Worm (Caenorhabditis elegans) whole organism, L3 larva: Measurements from ENCODE around the gene C06C3.7.

ENCODE experiments used
- nhr-12 ChIP-seq: fragments of 150-350 bp; optimal IDR thresholded peaks from 2 replicates; lab custom pipeline; 2014; ENCODE audit warnings: missing biosample characterization, missing genetic modification characterization
- nhr-237 ChIP-seq: fragments of 150-350 bp; optimal IDR thresholded peaks from 2 replicates; lab custom pipeline; 2014; ENCODE audit warnings: missing biosample characterization, missing genetic modification characterization
- nhr-28 ChIP-seq: fragments of 150-350 bp; optimal IDR thresholded peaks from 2 replicates; lab custom pipeline; 2014; ENCODE audit warnings: missing biosample characterization, missing genetic modification characterization
- nhr-76 ChIP-seq: fragments of 150-350 bp; sonication (generic microtip); optimal IDR thresholded peaks from 5 replicates; lab custom pipeline; 2014; ENCODE audit warnings: missing biosample characterization, missing genetic modification characterization
- ztf-11 ChIP-seq: fragments of 150-350 bp; optimal IDR thresholded peaks from 2 replicates; lab custom pipeline; 2014; ENCODE audit warnings: missing biosample characterization, missing genetic modification characterization

DNA sequence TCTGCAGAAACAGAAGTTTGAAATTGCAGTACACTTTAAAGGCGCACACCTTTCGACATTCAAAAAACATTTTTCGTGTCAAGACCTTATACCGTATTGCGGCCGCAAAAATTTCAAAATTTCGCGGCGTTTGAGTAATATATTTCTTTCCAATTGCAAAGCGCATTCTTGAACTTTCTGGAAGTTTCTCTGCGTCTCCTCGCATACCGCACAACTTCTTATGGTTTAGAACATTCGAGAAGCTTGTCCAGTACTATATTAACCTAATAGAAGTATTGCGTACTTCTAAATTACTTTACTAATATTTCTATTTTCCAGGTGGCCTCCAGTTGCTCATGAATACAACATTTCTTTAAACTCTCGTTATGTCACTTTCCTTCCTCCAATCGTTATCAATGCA, 48.7 kb upstream of the C06C3.7 start:
- TF ChIP-seq nhr-76 (tag; lab: Kevin White, UChicago) (no peak), nhr-237 (tag; lab: Kevin White, UChicago) (no peak), nhr-28 (tag; lab: Kevin White, UChicago) (no peak), nhr-12 (tag; lab: Kevin White, UChicago) (no peak), ztf-11 (no peak)
